Worm (Caenorhabditis elegans) whole organism, L3 larva: Measurements from ENCODE around the gene math-48.

Experiments
- jun-1 ChIP-seq: fragments of 150-350 bp; optimal IDR thresholded peaks from 2 replicates; lab custom pipeline; 2014; ENCODE audit warnings: missing biosample characterization, missing genetic modification reagents, missing genetic modification characterization
- lin-39 ChIP-seq: fragments of 150-350 bp; optimal IDR thresholded peaks from 2 replicates; lab custom pipeline; 2018; ENCODE audit warnings: missing biosample characterization, missing genetic modification reagents, missing genetic modification characterization
- nfya-1 ChIP-seq: sonication (generic microtip); optimal IDR thresholded peaks from 2 replicates; lab custom pipeline; 2017; ENCODE audit warnings: missing genetic modification characterization, mild to moderate bottlenecking, missing compliant biosample characterization, antibody characterized with exemption, moderate library complexity; ENCODE audit not compliant: insufficient read depth
- unc-62 ChIP-seq: fragments of 150-350 bp; sonication (generic microtip); optimal IDR thresholded peaks from 4 replicates; lab custom pipeline; 2014; ENCODE audit warnings: missing biosample characterization, missing genetic modification reagents, missing genetic modification characterization

DNA sequence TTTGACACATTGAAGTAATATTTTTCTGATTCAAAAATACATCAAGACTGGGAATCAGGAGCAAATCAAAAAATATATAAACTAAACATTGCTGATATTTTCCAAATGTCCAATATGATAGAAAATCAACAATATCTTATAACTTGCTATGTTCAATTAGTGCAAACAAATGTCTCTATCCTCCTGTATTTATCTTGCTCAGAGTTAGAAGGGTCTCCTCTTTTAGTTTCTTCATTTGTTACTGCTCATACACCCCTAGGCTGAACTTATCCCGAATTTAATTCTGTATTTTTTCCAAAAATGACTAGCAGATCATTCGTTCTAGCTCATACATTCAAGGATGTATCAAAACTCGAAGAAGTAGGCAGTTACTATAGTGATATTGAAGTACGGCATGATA, 44.3 kb downstream of the math-48 start, which contains the start of gene math-23:
- no peak for TF ChIP-seq unc-62 (GFP tag; lab: Kevin White, UChicago)
- TF ChIP-seq jun-1, result no peak
- no peak for TF ChIP-seq lin-39 (tag; lab: Kevin White, UChicago)
- no peak for TF ChIP-seq nfya-1
